Worm (Caenorhabditis elegans): ENCODE results near the gene M02D8.2.

Gene M02D8.2

DNA sequence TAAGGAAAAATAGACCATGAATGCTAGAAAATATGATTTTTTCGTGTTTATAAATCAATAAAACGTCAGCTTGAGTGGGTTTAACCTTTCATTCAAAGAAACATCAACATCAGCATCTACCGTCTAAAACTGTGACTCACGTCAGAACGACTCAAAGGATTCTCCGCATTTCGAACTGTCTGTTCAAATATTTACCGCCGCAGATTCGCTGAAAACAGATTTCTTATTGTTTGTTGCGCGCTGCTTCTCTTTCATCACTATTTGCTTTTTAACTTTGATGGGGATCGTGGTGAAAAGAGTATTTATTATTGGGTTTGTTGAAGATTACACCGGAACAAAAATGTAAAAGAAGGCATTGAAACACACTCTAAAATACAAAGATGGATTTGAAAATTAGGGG lies 18.2 kb upstream of the M02D8.2 start:
- TF ChIP-seq nhr-232 (tag; optimal IDR thresholded peaks at IDR 0.05) (no peak), unc-86 (tag; optimal IDR thresholded peaks at IDR 0.05) (no peak), tbx-2 (tag; optimal IDR thresholded peaks at IDR 0.05) (no peak), K02D7.2 (tag; optimal IDR thresholded peaks at IDR 0.05) (no peak), ceh-6 (GFP tag; optimal IDR thresholded peaks at IDR 0.05) (no peak), ceh-48 (tag; optimal IDR thresholded peaks at IDR 0.05) (no peak), mec-3 (tag; optimal IDR thresholded peaks at IDR 0.05; ENCODE audit: borderline replicate concordance) (no peak), unc-42 (tag; optimal IDR thresholded peaks at IDR 0.05) (no peak), hlh-15 (tag; optimal IDR thresholded peaks at IDR 0.05) (no peak), ceh-2 (tag; optimal IDR thresholded peaks at IDR 0.05) (no peak), hlh-13 (GFP tag; optimal IDR thresholded peaks at IDR 0.05) (no peak), nhr-11 (tag; optimal IDR thresholded peaks at IDR 0.05) (no peak), che-1 (tag; optimal IDR thresholded peaks at IDR 0.05) (no peak), ztf-16 (tag; optimal IDR thresholded peaks at IDR 0.05) (no peak), T23F11.4 (GFP tag; optimal IDR thresholded peaks at IDR 0.05) (no peak), rnt-1 (tag; optimal IDR thresholded peaks at IDR 0.05) (no peak), ref-2 (tag; optimal IDR thresholded peaks at IDR 0.05) (no peak), fkh-6 (tag; optimal IDR thresholded peaks at IDR 0.05) (no peak), hlh-6 (tag; optimal IDR thresholded peaks at IDR 0.05) (no peak)

DNA sequence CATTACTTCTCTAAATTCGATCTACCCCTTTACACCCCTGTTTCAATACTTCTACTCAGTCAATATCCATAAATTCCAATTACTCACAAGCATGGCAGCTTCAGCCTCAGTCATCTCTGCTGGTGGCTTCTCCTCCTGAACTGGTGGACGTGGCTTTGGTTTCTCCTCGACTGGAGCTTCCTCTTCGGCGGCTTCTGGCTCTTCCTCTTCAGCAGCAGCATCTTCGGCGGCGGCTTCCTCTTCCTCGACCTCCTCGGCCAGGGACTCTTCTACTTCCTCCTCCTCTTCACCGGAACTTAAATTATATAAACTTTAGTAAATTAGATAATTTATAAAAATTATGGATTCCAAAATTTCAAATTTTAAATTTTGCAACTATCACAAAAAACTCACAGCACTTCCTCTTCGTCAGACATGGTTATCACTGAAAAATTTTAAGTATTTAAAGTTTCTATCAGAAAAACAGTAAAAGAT lies 16.3 kb upstream of the M02D8.2 start, which contains the start of gene tnt-2:
Gene tnt-2, minus strand, starts transcription at position 424 of the 474 bp plus-strand sequence.
- TF ChIP-seq nhr-11 (tag; optimal IDR thresholded peaks at IDR 0.05) (no peak), ceh-2 (tag; optimal IDR thresholded peaks at IDR 0.05) (no peak), odd-2 (tag; optimal IDR thresholded peaks at IDR 0.05) (no peak), sdc-2 (tag; optimal IDR thresholded peaks at IDR 0.05) (no peak), ceh-19 (GFP tag; optimal IDR thresholded peaks at IDR 0.05) (no peak), pag-3 (tag; optimal IDR thresholded peaks at IDR 0.05; ENCODE audit: borderline replicate concordance) (no peak), elt-2 (tag; optimal IDR thresholded peaks at IDR 0.05) (no peak), eyg-1 (tag; optimal IDR thresholded peaks at IDR 0.05) (no peak), pqm-1 (tag; optimal IDR thresholded peaks at IDR 0.05) (no peak), nhr-232 (tag; optimal IDR thresholded peaks at IDR 0.05) (no peak), hlh-30 (tag; optimal IDR thresholded peaks at IDR 0.05; ENCODE audit: insufficient read depth) (no peak), Y22D7AL.16 (tag; optimal IDR thresholded peaks at IDR 0.05) (no peak), pat-9 (tag; optimal IDR thresholded peaks at IDR 0.05) (no peak), C38D4.7 (GFP tag; optimal IDR thresholded peaks at IDR 0.05) (no peak), fax-1 (tag; optimal IDR thresholded peaks at IDR 0.05) (no peak), ceh-48 (tag; optimal IDR thresholded peaks at IDR 0.05) (no peak), ceh-14 (tag; optimal IDR thresholded peaks at IDR 0.05) (no peak)

DNA sequence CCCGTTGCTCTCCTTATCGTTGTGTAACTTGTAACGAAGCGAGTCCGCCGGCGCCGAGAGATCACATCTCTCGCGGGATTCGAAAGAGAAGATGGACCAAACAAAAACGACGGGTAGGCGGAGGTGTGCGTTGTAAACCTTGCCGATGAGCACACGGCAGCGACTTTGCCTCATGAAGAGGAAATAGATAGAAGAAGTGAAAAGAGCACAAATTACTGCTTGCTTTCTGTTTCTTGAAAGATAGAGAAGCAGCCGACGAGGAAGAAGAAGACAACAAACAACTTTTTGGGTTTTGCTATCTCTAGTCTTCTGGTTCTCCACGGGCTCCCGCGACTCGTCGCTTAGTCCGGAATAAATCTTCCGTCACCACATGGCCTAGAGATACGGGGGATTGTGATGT lies 15.6 kb upstream of the M02D8.2 start:
- TF ChIP-seq npax-4 (tag; optimal IDR thresholded peaks at IDR 0.05) (no peak), tbx-2 (tag; optimal IDR thresholded peaks at IDR 0.05) (peak; percentile 43), ceh-18 (tag; optimal IDR thresholded peaks at IDR 0.05) (peak; percentile 97), syd-9 (tag; optimal IDR thresholded peaks at IDR 0.05) (peak; percentile 2), zip-5 (tag; optimal IDR thresholded peaks at IDR 0.05) (no peak), rnt-1 (tag; optimal IDR thresholded peaks at IDR 0.05) (peak; percentile 90), pat-9 (tag; optimal IDR thresholded peaks at IDR 0.05) (peak; percentile 40), ceh-34 (tag; optimal IDR thresholded peaks at IDR 0.05) (peak; percentile 32), hlh-8 (tag; optimal IDR thresholded peaks at IDR 0.05) (peak; percentile 17), nfya-1 (tag; optimal IDR thresholded peaks at IDR 0.05) (peak; percentile 25)

All from whole organism, late embryonic.